Worm (Caenorhabditis elegans): Measurements from ENCODE around the gene rnst-2.

DNA sequence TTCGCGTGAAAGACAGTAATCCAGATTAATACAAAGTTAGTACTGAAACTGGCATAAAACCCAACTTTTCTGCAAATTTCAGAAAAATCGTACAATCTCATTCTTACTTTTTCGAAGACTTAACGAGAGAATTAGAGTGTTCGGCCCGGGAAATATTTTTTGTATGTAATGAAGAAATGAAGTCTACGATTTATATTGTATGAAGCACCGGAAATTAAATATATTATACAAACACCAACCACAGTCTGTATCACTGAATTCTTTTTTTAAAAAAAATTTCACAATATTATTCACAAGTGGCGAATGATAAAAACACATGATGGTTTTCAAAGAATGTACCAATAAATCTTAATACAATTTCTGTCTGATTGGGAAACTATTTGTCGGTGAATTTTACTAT lies 3.1 kb downstream of the rnst-2 start, which contains the start of gene str-67:
- TF ChIP-seq unc-62 (GFP tag; optimal IDR thresholded peaks at IDR 0.05) = no peak
- no peak for TF ChIP-seq snpc-4 (GFP tag; optimal IDR thresholded peaks at IDR 0.05)
- TF ChIP-seq snpc-4 (tag; optimal IDR thresholded peaks at IDR 0.05) = no peak
- no peak for TF ChIP-seq dox-1 (GFP tag; IDR thresholded peaks at IDR 0.05)
- no peak for TF ChIP-seq F49E8.2 (tag; optimal IDR thresholded peaks at IDR 0.05; ENCODE audit: insufficient read depth)
- no peak for TF ChIP-seq F57C9.4 (tag; optimal IDR thresholded peaks at IDR 0.05)
- TF ChIP-seq snpc-1.3 (tag; optimal IDR thresholded peaks at IDR 0.05; ENCODE audit: insufficient read depth) = no peak
- no peak for TF ChIP-seq unc-130 (GFP tag; optimal IDR thresholded peaks at IDR 0.05)
- no peak for TF ChIP-seq xnd-1 (tag; optimal IDR thresholded peaks at IDR 0.05)
- TF ChIP-seq Y53F4B.3 (GFP tag; IDR thresholded peaks at IDR 0.05) = no peak

Measured in whole organism, young adult.